Fruit fly (Drosophila melanogaster): Measurements from ENCODE around the gene Had1.

The Had1 gene

DNA sequence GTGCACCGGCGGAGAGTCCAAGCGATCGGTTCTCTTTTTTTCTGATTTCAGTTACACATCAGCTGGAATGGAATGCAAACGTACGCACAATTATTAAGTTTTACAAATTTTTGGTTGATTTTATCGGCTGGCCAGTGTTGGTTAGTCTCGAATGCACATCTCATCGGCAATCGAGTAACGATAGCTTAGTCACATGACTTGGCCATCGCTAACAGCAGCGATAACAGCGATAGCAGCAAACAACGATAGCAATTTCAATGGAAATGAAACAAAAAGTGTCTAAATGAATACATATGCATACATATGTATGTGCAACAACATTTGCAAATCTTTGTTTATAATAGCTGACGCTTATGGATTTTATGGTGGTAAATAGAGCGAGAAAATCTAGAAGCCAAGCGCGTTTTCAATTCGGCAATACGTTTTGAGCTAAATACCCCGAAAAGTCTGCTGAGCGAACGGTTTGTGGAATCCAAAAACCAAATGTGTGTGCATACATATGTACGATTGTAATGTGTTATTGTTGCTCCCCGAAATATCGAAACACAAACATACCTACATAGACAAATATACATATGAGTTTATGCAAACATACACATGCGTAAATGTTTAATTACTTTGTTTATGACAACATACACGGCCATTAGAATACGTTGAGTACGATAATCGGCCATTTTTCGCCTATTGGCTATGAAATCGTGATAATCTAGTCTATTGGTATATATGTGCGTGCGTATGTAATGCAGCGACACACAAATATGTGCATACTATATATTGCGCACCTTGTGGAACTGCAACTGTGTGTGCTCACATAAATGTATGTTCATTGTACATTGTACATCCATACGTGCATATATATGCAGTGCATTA, 11.8 kb downstream of the Had1 start, which contains the start of gene CG3632 (continued):
- peak; percentile 94 for TF ChIP-seq Sry-δ (GFP tag; optimal IDR thresholded peaks at IDR 0.05)
- TF ChIP-seq CG17186 (GFP tag; optimal IDR thresholded peaks at IDR 0.05): peak; percentile 22
- peak; percentile 51 for TF ChIP-seq CG7987 (GFP tag; optimal IDR thresholded peaks at IDR 0.05)
- TF ChIP-seq CG10654 (GFP tag; optimal IDR thresholded peaks at IDR 0.05): peak; percentile 20
- TF ChIP-seq dpn (GFP tag; optimal IDR thresholded peaks at IDR 0.05): peak; percentile 59 to 65
- TF ChIP-seq CG12769 (tag; optimal IDR thresholded peaks at IDR 0.05): no peak
- peak; percentile 67 for TF ChIP-seq CG3847 (GFP tag; IDR thresholded peaks at IDR 0.05)
- peak; percentile 88 for TF ChIP-seq grn (GFP tag; optimal IDR thresholded peaks at IDR 0.05)
- TF ChIP-seq crc (GFP tag; optimal IDR thresholded peaks at IDR 0.05): no peak
- peak; percentile 42 for TF ChIP-seq Xbp1 (GFP tag; optimal IDR thresholded peaks at IDR 0.05)
- TF ChIP-seq luna (GFP tag; optimal IDR thresholded peaks at IDR 0.05): peak; percentile 16
- TF ChIP-seq Stat92E (GFP tag; optimal IDR thresholded peaks at IDR 0.05): peak in 1 of 3 experiments; percentile 86
- no peak for TF ChIP-seq Usf (GFP tag; optimal IDR thresholded peaks at IDR 0.05)
- peak; percentile 61 for TF ChIP-seq her (GFP tag; optimal IDR thresholded peaks at IDR 0.05)
- TF ChIP-seq Jarid2 (GFP tag; optimal IDR thresholded peaks at IDR 0.05): no peak
- peak; percentile 76 for TF ChIP-seq Scr (GFP tag; IDR thresholded peaks at IDR 0.05; ENCODE audit: partially characterized antibody)
- no peak for TF ChIP-seq ewg (GFP tag; optimal IDR thresholded peaks at IDR 0.05)
- peak; percentile 62 for TF ChIP-seq Blimp-1 (GFP tag; optimal IDR thresholded peaks at IDR 0.05)
- TF ChIP-seq onecut (GFP tag; IDR thresholded peaks at IDR 0.05): no peak
- TF ChIP-seq unc-4 (GFP tag; IDR thresholded peaks at IDR 0.05; ENCODE audit: partially characterized antibody): peak; percentile 78
- TF ChIP-seq lbe (GFP tag; optimal IDR thresholded peaks at IDR 0.05): peak; percentile 60
- TF ChIP-seq zfh1 (GFP tag; IDR thresholded peaks at IDR 0.05): 0 out of 3 replicates have a peak, but pooled peaks have one; percentile 19
- peak; percentile 64 for TF ChIP-seq sd (tag; optimal IDR thresholded peaks at IDR 0.05)
- TF ChIP-seq CG16863 (GFP tag; optimal IDR thresholded peaks at IDR 0.05): peak; percentile 31
- no peak for TF ChIP-seq CG4282 (GFP tag; optimal IDR thresholded peaks at IDR 0.05)
- peak; percentile 30 for TF ChIP-seq CG9797 (GFP tag; optimal IDR thresholded peaks at IDR 0.05)
- no peak for TF ChIP-seq CG31441 (GFP tag; IDR thresholded peaks at IDR 0.05)
- TF ChIP-seq CG7786 (GFP tag; optimal IDR thresholded peaks at IDR 0.05): peak; percentile 61
- peak; percentile 8 for TF ChIP-seq CG17829 (tag; optimal IDR thresholded peaks at IDR 0.05)
- TF ChIP-seq CG12155 (GFP tag; optimal IDR thresholded peaks at IDR 0.05): peak; percentile 53
- TF ChIP-seq repo (GFP tag; optimal IDR thresholded peaks at IDR 0.05): peak; percentile 55
- peak; percentile 56; the same call in 1 of the 2 replicates for TF ChIP-seq sna (GFP tag; IDR thresholded peaks at IDR 0.05; ENCODE audit: partially characterized antibody)
- TF ChIP-seq Dref (GFP tag; IDR thresholded peaks at IDR 0.05): peak; percentile 88
- TF ChIP-seq oc (tag; optimal IDR thresholded peaks at IDR 0.05): no peak
- TF ChIP-seq CG17385 (GFP tag; optimal IDR thresholded peaks at IDR 0.05): no peak
- no peak for TF ChIP-seq emc (GFP tag; optimal IDR thresholded peaks at IDR 0.05)
- no peak for TF ChIP-seq dysf (GFP tag; IDR thresholded peaks at IDR 0.05)
- no peak for TF ChIP-seq Ravus (GFP tag; IDR thresholded peaks at IDR 0.05)
- TF ChIP-seq trh (GFP tag; optimal IDR thresholded peaks at IDR 0.05): no peak
- no peak for TF ChIP-seq CG16815 (GFP tag; optimal IDR thresholded peaks at IDR 0.05)
- peak; percentile 75 for TF ChIP-seq CG3995 (GFP tag; optimal IDR thresholded peaks at IDR 0.05)
- peak; percentile 23 for TF ChIP-seq dm (GFP tag; optimal IDR thresholded peaks at IDR 0.05)
- TF ChIP-seq gcm (GFP tag; optimal IDR thresholded peaks at IDR 0.05): no peak
- no peak for TF ChIP-seq ab (GFP tag; optimal IDR thresholded peaks at IDR 0.05)
- TF ChIP-seq NfI (GFP tag; optimal IDR thresholded peaks at IDR 0.05): peak; percentile 58
- TF ChIP-seq salm (tag; optimal IDR thresholded peaks at IDR 0.05): no peak
- TF ChIP-seq usp (GFP tag; optimal IDR thresholded peaks at IDR 0.05): no peak
- TF ChIP-seq YL-1 (GFP tag; optimal IDR thresholded peaks at IDR 0.05): peak; percentile 85
- peak; percentile 77 for TF ChIP-seq lilli (GFP tag; optimal IDR thresholded peaks at IDR 0.05)

Data from whole organism, embryonic.